Fruit fly (Drosophila melanogaster): ENCODE measurements around the gene CG14985.

CG14985 gene

DNA sequence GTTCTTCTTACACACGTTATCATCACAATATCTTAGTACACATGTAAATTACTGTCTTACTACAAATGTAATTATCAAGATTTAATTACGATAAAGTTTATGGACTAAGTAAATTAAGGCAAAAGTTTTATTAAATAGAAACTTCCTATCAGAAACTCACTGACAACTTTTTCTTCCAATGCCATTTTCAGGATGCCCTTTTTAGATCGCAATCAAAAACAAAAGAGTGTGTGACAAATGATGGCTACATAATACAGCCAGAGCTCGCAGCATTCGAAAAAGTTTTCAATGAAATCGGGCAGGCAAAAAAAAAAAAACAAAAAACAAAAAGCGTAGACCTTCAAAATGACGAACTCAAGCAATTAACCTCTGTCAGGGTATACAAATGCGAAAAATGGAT is 30.7 kb upstream of the CG14985 start, which contains the start of gene CG43915:
TSS of gene CG43915 (plus strand) at position 301 of the 400 bp plus-strand sequence.
- no peak for TF ChIP-seq ovo (GFP tag; optimal IDR thresholded peaks at IDR 0.05)
- TF ChIP-seq kay (GFP tag; ENCODE audit: borderline replicate concordance): peak; percentile 25

DNA sequence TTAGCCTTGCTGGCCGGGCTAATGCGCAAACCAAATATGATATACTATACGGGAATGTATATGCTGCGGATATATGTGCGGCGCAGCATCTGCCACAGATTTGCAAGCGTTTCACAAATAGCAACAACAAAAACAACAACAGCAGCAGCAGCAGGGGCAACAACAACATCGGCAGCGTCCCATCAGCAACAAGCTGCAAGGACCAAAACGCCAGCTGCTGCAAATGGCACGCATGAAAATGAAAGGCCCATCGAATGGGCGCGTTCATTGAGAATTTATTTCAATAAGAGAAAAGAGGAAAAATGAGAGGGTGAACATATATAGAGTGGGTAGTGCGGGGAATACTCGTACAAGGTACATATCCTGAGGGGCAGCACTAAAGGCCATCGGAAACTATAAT is 26.8 kb upstream of the CG14985 start:
- TF ChIP-seq Mnt (GFP tag; optimal IDR thresholded peaks at IDR 0.05) (no peak), Hr96 (GFP tag; optimal IDR thresholded peaks at IDR 0.05) (no peak), CG14711 (tag; optimal IDR thresholded peaks at IDR 0.05) (no peak), toe (GFP tag; optimal IDR thresholded peaks at IDR 0.05) (no peak), CG7045 (GFP tag; optimal IDR thresholded peaks at IDR 0.05) (no peak), CG5204 (GFP tag; optimal IDR thresholded peaks at IDR 0.05) (no peak), bab1 (GFP tag; optimal IDR thresholded peaks at IDR 0.05) (no peak), tj (GFP tag; optimal IDR thresholded peaks at IDR 0.05) (no peak), Clk (GFP tag; optimal IDR thresholded peaks at IDR 0.05) (no peak), ovo (GFP tag; optimal IDR thresholded peaks at IDR 0.05) (no peak), cic (GFP tag; optimal IDR thresholded peaks at IDR 0.05) (no peak), CG1620 (GFP tag; optimal IDR thresholded peaks at IDR 0.05) (no peak)

DNA sequence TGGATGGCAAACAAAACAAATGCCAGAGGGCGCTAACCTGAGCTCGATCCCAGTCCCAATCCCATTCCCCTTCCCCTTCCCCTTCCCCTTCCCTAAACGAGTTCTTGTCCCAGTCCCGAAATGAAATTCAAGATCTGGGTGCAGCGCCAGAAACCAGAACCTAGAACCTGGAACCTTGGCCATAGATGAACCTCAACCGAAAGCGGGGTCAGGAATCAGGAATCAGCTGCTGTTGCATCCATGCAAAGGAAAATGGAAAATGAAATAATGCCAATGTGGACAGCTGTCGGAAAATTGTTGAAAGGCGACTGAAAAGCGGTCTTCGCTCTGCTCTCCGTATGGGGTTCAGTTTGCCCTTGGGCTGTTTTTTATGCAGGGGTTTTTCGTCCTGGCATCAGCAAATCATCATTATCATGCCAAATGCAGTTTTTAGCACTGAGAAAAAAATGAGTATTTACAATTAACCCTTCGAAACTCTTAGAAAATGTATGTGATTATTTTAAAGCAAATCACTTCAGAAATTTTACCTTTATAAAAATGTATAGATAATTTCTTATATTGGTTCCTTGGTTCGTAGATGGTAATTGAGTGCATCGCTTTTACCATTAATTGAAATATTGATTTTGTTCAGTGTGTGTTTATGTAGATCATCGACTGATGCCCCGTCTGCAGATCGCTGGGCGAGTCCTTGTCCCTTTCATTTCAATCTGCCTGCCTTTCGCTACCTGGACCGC is 25.5 kb upstream of the CG14985 start:
- no peak for TF ChIP-seq CG33017 (tag; optimal IDR thresholded peaks at IDR 0.05)
- TF ChIP-seq Clk (GFP tag; optimal IDR thresholded peaks at IDR 0.05): no peak
- TF ChIP-seq CG11617 (GFP tag; optimal IDR thresholded peaks at IDR 0.05): no peak
- no peak for TF ChIP-seq CG5204 (GFP tag; optimal IDR thresholded peaks at IDR 0.05)
- no peak for TF ChIP-seq CG12768 (GFP tag; optimal IDR thresholded peaks at IDR 0.05)
- TF ChIP-seq Mnt (GFP tag; optimal IDR thresholded peaks at IDR 0.05): no peak
- TF ChIP-seq pad (GFP tag; optimal IDR thresholded peaks at IDR 0.05): no peak
- no peak for TF ChIP-seq CG1620 (GFP tag; optimal IDR thresholded peaks at IDR 0.05)
- no peak for TF ChIP-seq Hr96 (GFP tag; optimal IDR thresholded peaks at IDR 0.05)
- no peak for TF ChIP-seq kay (GFP tag; ENCODE audit: borderline replicate concordance)
- no peak for TF ChIP-seq toe (GFP tag; optimal IDR thresholded peaks at IDR 0.05)
- no peak for TF ChIP-seq ovo (GFP tag; optimal IDR thresholded peaks at IDR 0.05)
- no peak for TF ChIP-seq cic (GFP tag; optimal IDR thresholded peaks at IDR 0.05)
- no peak for TF ChIP-seq CG7045 (GFP tag; optimal IDR thresholded peaks at IDR 0.05)
- TF ChIP-seq tj (GFP tag; optimal IDR thresholded peaks at IDR 0.05): no peak
- no peak for TF ChIP-seq Crg-1 (GFP tag; optimal IDR thresholded peaks at IDR 0.05)

DNA sequence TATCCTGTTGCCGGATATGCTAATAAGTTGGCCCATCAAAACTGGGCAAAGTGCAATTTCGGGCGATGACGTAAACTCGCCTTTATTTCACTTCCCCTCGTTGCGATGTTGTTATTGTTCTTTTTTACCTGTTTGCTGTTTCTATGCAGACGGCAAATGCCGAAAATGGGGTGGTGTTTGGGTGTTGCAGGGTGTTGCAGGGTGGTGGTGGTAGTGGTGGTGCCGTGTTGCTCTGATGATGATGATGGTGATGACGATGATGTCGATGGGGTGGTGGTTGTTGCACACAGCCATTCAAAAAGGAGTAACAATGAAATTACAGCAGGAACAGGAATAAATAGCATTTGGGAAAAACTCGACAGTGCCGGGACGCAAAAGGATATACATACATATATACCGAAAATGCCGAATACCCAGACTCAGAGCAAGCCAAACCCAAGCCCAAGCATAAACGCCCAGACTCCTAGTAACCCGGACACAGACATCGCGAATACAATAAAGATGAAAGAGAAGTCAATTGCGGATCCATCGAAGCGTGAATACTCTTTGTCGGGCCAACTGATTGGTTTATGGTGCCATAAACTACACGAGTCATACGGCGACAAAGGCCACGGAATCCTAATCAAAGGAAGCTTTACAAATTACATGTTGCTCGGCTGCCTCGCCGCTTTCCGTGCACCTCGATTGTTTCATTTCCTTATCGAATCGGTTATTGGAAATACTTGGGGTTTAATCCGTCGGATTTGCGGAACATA is 24.3 kb upstream of the CG14985 start:
- no peak for TF ChIP-seq CG7101 (tag; optimal IDR thresholded peaks at IDR 0.05)

DNA sequence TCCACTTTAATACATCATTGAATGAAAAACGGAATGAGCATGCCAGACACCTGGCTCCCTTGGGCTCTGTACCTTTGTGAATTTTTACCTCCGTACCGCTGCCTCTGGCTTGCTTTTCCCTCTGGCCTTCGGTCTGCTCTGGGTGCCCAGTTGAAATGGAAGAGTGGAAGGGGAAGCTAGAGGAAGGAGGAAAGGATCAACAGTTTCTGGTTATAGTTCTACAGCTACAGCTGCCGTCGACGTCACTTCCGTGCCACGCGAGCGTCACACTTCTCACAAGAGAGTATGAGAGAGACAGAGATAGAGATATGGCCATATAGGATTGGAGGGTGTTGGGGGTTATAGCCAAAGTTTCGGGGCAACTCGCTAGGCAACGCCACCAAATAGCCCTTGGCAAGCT is 23.2 kb upstream of the CG14985 start:
- no peak for TF ChIP-seq cic (GFP tag; optimal IDR thresholded peaks at IDR 0.05)
- TF ChIP-seq Hr96 (GFP tag; optimal IDR thresholded peaks at IDR 0.05): no peak
- TF ChIP-seq cnc (optimal IDR thresholded peaks at IDR 0.05): no peak
- TF ChIP-seq bab1 (GFP tag; optimal IDR thresholded peaks at IDR 0.05): no peak
- TF ChIP-seq pad (GFP tag; optimal IDR thresholded peaks at IDR 0.05): no peak
- TF ChIP-seq CG7045 (GFP tag; optimal IDR thresholded peaks at IDR 0.05): no peak

DNA sequence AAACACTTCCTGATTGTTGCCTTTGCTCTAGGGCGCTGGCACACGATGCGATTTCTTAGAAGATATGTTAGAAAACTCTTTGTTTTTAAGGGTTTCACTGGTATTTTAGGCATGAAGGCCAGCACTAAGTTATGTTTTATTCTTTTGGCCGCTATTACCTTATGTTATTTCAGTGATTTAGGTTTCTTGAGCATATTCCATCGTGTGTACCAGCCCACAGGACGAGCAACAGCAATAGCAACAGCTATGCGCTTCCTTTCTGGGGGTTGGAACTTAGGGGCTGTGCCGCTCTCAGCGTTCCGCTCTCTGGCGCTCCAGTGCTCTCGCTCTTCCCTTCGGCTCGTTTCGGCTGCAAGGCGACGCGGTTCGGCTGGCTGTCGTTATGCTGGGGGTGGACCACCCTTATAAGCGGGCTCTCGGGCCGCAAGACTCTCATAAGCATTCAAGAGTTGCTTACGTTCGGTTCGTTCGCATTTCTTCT is 19.8 kb upstream of the CG14985 start, which contains the start of gene scrt:
TSS of gene scrt (plus strand) at position 431 of the 481 bp plus-strand sequence.
- TF ChIP-seq CG7045 (GFP tag; optimal IDR thresholded peaks at IDR 0.05) (peak; percentile 48), tj (GFP tag; optimal IDR thresholded peaks at IDR 0.05) (peak; percentile 16), CG11617 (GFP tag; optimal IDR thresholded peaks at IDR 0.05) (peak; percentile 10), Hr96 (GFP tag; optimal IDR thresholded peaks at IDR 0.05) (peak; percentile 9), ovo (GFP tag; optimal IDR thresholded peaks at IDR 0.05) (no peak), pad (GFP tag; optimal IDR thresholded peaks at IDR 0.05) (peak; percentile 55)

DNA sequence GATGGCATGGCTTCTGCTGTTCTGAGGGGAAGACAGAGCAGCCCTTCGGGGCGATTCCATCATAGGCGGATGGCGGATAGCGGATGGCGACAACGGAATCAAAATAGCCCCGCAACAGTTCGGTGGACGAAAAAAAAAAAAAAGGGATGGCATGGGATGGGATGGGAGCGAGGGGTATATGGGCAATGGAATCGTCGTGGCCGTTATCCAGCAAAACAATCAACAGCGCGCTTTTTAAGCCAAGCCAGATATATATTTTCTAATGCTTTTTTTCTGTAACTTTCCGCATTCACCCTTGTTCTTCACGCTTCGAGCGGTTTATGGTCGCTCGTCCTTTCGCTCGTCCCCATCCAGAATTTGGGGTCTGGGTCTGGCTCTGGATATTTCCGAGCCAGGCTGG is 7.7 kb upstream of the CG14985 start:
- TF ChIP-seq CG7045 (GFP tag; optimal IDR thresholded peaks at IDR 0.05): no peak
- TF ChIP-seq CG11617 (GFP tag; optimal IDR thresholded peaks at IDR 0.05): no peak
- no peak for TF ChIP-seq CG33017 (tag; optimal IDR thresholded peaks at IDR 0.05)
- TF ChIP-seq CG12768 (GFP tag; optimal IDR thresholded peaks at IDR 0.05): no peak
- no peak for TF ChIP-seq tj (GFP tag; optimal IDR thresholded peaks at IDR 0.05)
- no peak for TF ChIP-seq Hr96 (GFP tag; optimal IDR thresholded peaks at IDR 0.05)
- TF ChIP-seq cic (GFP tag; optimal IDR thresholded peaks at IDR 0.05): no peak
- TF ChIP-seq toe (GFP tag; optimal IDR thresholded peaks at IDR 0.05): no peak
- no peak for TF ChIP-seq Clk (GFP tag; optimal IDR thresholded peaks at IDR 0.05)

Data from whole organism, adult.